Worm (Caenorhabditis elegans) whole organism, L2 larva: ENCODE measurements around the gene zig-6.

ENCODE experiments used
- C34F6.9 ChIP-seq: fragments of 150-350 bp; optimal IDR thresholded peaks from 2 replicates; lab custom pipeline; 2014; ENCODE audit warnings: missing biosample characterization, missing genetic modification characterization
- R02D3.7 ChIP-seq: fragments of 150-350 bp; optimal IDR thresholded peaks from 2 replicates; lab custom pipeline; 2014; ENCODE audit warnings: missing biosample characterization, missing genetic modification characterization
- ZK546.5 ChIP-seq: sonication (generic microtip); optimal IDR thresholded peaks from 2 replicates; lab custom pipeline; 2017; ENCODE audit warnings: missing biosample characterization, missing genetic modification characterization
- alr-1 ChIP-seq: fragments of 150-350 bp; optimal IDR thresholded peaks from 2 replicates; lab custom pipeline; 2014; ENCODE audit warnings: missing biosample characterization, missing genetic modification characterization
- blmp-1 ChIP-seq: sonication (generic microtip); optimal IDR thresholded peaks from 2 replicates; lab custom pipeline; 2017; ENCODE audit warnings: missing genetic modification characterization, mild to moderate bottlenecking, missing compliant biosample characterization, antibody characterized with exemption, moderate library complexity; ENCODE audit not compliant: insufficient read depth
- ceh-82 ChIP-seq: fragments of 150-350 bp; optimal IDR thresholded peaks from 2 replicates; lab custom pipeline; 2014; ENCODE audit warnings: missing biosample characterization, missing genetic modification characterization
- crh-2 ChIP-seq: sonication (generic microtip); optimal IDR thresholded peaks from 2 replicates; lab custom pipeline; 2017; ENCODE audit warnings: missing biosample characterization, missing genetic modification characterization
- dmd-4 ChIP-seq: sonication (generic microtip); optimal IDR thresholded peaks from 2 replicates; lab custom pipeline; 2017; ENCODE audit warnings: missing biosample characterization, missing genetic modification characterization
- egl-27 ChIP-seq: sonication (generic microtip); optimal IDR thresholded peaks from 3 replicates; lab custom pipeline; 2017; ENCODE audit warnings: missing biosample characterization, missing genetic modification reagents, missing genetic modification characterization
- elt-1 ChIP-seq: fragments of 150-350 bp; optimal IDR thresholded peaks from 2 replicates; lab custom pipeline; 2014; ENCODE audit warnings: missing biosample characterization, missing genetic modification characterization
- elt-3 ChIP-seq: sonication (generic microtip); optimal IDR thresholded peaks from 2 replicates; lab custom pipeline; 2017; ENCODE audit warnings: missing biosample characterization, missing genetic modification characterization
- gmeb-1 ChIP-seq: fragments of 150-350 bp; optimal IDR thresholded peaks from 2 replicates; lab custom pipeline; 2014; ENCODE audit warnings: missing biosample characterization, missing genetic modification characterization
- lin-39 ChIP-seq: fragments of 150-350 bp; optimal IDR thresholded peaks from 2 replicates; lab custom pipeline; 2014; ENCODE audit warnings: missing biosample characterization, missing genetic modification reagents, missing genetic modification characterization
- lsy-2 ChIP-seq, 2 experiments: fragments of 150-350 bp in 1 of 2; sonication (generic microtip) in 1 of 2; optimal IDR thresholded peaks; 2 replicates each; lab custom pipeline; 2014 to 2017; ENCODE audit warnings: missing biosample characterization in 2 of 2, missing genetic modification characterization in 2 of 2
- mdl-1 ChIP-seq, 2 experiments: fragments of 150-350 bp in 1 of 2; sonication (generic microtip) in 1 of 2; optimal IDR thresholded peaks; 2 replicates each; lab custom pipeline; 2017; ENCODE audit warnings: missing biosample characterization in 2 of 2, missing genetic modification characterization in 2 of 2
- nhr-10 ChIP-seq: sonication (generic microtip); optimal IDR thresholded peaks from 2 replicates; lab custom pipeline; 2017; ENCODE audit warnings: missing biosample characterization, missing genetic modification characterization
- nhr-11 ChIP-seq: fragments of 150-350 bp; optimal IDR thresholded peaks from 2 replicates; lab custom pipeline; 2014; ENCODE audit warnings: missing biosample characterization, missing genetic modification characterization
- nhr-129 ChIP-seq: fragments of 150-350 bp; optimal IDR thresholded peaks from 2 replicates; lab custom pipeline; 2014; ENCODE audit warnings: missing biosample characterization, missing genetic modification characterization
- nhr-21 ChIP-seq: fragments of 150-350 bp; optimal IDR thresholded peaks from 2 replicates; lab custom pipeline; 2014; ENCODE audit warnings: missing biosample characterization, missing genetic modification characterization
- nhr-23 ChIP-seq: fragments of 150-350 bp; optimal IDR thresholded peaks from 2 replicates; lab custom pipeline; 2014; ENCODE audit warnings: missing biosample characterization, missing genetic modification reagents, missing genetic modification characterization
- nhr-237 ChIP-seq: fragments of 150-350 bp; optimal IDR thresholded peaks from 2 replicates; lab custom pipeline; 2014; ENCODE audit warnings: missing biosample characterization, missing genetic modification characterization
- nhr-25 ChIP-seq: fragments of 150-350 bp; sonication (generic microtip); optimal IDR thresholded peaks from 3 replicates; lab custom pipeline; 2014; ENCODE audit warnings: missing biosample characterization, missing genetic modification characterization
- nhr-6 ChIP-seq: fragments of 150-350 bp; optimal IDR thresholded peaks from 2 replicates; lab custom pipeline; 2014; ENCODE audit warnings: missing biosample characterization, missing genetic modification characterization
- nhr-77 ChIP-seq: fragments of 150-350 bp; optimal IDR thresholded peaks from 2 replicates; lab custom pipeline; 2014; ENCODE audit warnings: missing biosample characterization, missing genetic modification characterization
- sem-4 ChIP-seq: fragments of 150-350 bp; optimal IDR thresholded peaks from 2 replicates; lab custom pipeline; 2014; ENCODE audit warnings: missing biosample characterization, missing genetic modification reagents, missing genetic modification characterization
- skn-1 ChIP-seq: sonication (generic microtip); optimal IDR thresholded peaks from 2 replicates; lab custom pipeline; 2017; ENCODE audit warnings: missing biosample characterization, missing genetic modification characterization
- sma-9 ChIP-seq, 2 experiments: fragments of 150-350 bp in 1 of 2; sonication (generic microtip) in 1 of 2; optimal IDR thresholded peaks; 2 replicates each; lab custom pipeline; 2014 to 2016; ENCODE audit warnings: missing genetic modification characterization in 2 of 2, mild to moderate bottlenecking in 1 of 2, missing biosample characterization in 1 of 2, missing compliant biosample characterization in 1 of 2, missing genetic modification reagents in 1 of 2, moderate library complexity in 1 of 2
- snpc-4 ChIP-seq: fragments of 150-350 bp; optimal IDR thresholded peaks from 2 replicates; lab custom pipeline; 2014; ENCODE audit warnings: missing biosample characterization, missing genetic modification characterization
- unc-39 ChIP-seq: fragments of 150-350 bp; optimal IDR thresholded peaks from 2 replicates; lab custom pipeline; 2014; ENCODE audit warnings: missing biosample characterization, missing genetic modification characterization
- unc-55 ChIP-seq: fragments of 150-350 bp; sonication (generic microtip); optimal IDR thresholded peaks from 3 replicates; lab custom pipeline; 2014; ENCODE audit warnings: missing biosample characterization, missing genetic modification reagents, missing genetic modification characterization
- zag-1 ChIP-seq: fragments of 150-350 bp; optimal IDR thresholded peaks from 2 replicates; lab custom pipeline; 2014; ENCODE audit warnings: missing biosample characterization, missing genetic modification characterization
- ztf-1 ChIP-seq: fragments of 200-800 bp; sonication (Bioruptor generic); conservative IDR thresholded peaks from 2 replicates; pipeline ENCODE4 v1.3.6; 2022; ENCODE audit warnings: missing genetic modification characterization, missing compliant biosample characterization
- ztf-11 ChIP-seq: sonication (generic microtip); optimal IDR thresholded peaks from 2 replicates; lab custom pipeline; 2017; ENCODE audit warnings: missing biosample characterization, missing genetic modification characterization
- ztf-4 ChIP-seq: fragments of 150-350 bp; optimal IDR thresholded peaks from 2 replicates; lab custom pipeline; 2014; ENCODE audit warnings: missing biosample characterization, missing genetic modification characterization

zig-6 gene

DNA sequence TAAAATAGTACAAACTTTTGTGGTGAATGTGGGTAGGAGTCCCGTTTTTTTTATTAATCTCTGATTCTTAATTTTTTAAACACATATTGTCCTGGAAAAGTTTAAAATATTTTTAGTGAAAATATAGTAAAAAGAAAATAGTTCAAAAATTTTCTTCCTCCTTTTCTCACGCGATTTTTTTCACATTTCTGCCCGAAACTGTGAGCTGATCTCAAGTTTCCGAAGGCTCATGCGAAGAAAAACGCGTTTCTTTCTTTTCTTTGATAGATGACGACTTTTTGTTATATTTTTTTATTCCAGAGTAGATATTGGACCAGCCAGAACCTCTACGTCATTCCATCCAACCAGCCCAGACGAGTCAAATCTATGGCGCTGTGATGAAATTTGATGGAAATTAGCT lies 4.9 kb downstream of the zig-6 start, which contains the start of gene T03G11.9:
T03G11.9 (plus strand) TSS at position 301 of the 400 bp plus-strand sequence.
- TF ChIP-seq zag-1 (tag; lab: Kevin White, UChicago) (no peak), ztf-11 (tag; lab: Kevin White, UChicago) (no peak), elt-1 (tag; lab: Kevin White, UChicago) (no peak), nhr-10 (tag; lab: Kevin White, UChicago) (no peak), elt-3 (tag; lab: Kevin White, UChicago) (no peak), unc-55 (GFP tag; lab: Kevin White, UChicago) (no peak), unc-39 (no peak), sma-9 (GFP tag; optimal IDR thresholded peaks at IDR 0.05; lab: Kevin White, UChicago) (no peak), sma-9 (tag; optimal IDR thresholded peaks at IDR 0.05; lab: Kevin White, UChicago) (no peak), nhr-25 (tag; lab: Kevin White, UChicago) (no peak), egl-27 (tag; lab: Kevin White, UChicago) (no peak), lin-39 (no peak), nhr-21 (tag; lab: Kevin White, UChicago) (no peak), crh-2 (tag; lab: Kevin White, UChicago) (no peak), ztf-4 (tag; lab: Kevin White, UChicago) (no peak), nhr-11 (no peak), gmeb-1 (no peak), lsy-2 (tag; optimal IDR thresholded peaks at IDR 0.05; lab: Kevin White, UChicago) (no peak)

DNA sequence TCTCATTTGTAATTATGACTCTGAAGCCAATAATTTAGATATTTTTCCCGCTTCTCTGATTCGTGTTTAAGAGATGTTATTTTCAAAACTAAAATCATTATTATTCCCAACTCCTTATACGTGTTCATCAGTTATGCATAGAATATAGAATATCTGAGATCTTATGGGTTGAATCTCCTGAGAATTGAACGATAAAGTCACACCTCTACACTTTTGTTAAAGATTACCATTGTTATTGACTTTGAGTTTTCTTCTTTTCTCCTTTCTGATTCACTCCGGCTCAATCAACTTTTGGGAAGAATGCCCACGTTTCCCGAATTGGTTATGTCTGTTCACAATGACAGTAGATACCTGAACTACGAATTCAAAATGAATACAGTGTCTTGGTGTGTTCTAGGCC lies 9.0 kb downstream of the zig-6 start, which contains the start of gene sru-48:
sru-48 (plus strand) TSS at position 301 of the 400 bp plus-strand sequence.
- TF ChIP-seq crh-2 (tag; lab: Kevin White, UChicago) (no peak), egl-27 (tag; lab: Kevin White, UChicago) (no peak), mdl-1 (tag; optimal IDR thresholded peaks at IDR 0.05; lab: Kevin White, UChicago) (no peak), skn-1 (tag; lab: Kevin White, UChicago) (no peak)
- TF ChIP-seq, all 48 proteins: peak for 0

DNA sequence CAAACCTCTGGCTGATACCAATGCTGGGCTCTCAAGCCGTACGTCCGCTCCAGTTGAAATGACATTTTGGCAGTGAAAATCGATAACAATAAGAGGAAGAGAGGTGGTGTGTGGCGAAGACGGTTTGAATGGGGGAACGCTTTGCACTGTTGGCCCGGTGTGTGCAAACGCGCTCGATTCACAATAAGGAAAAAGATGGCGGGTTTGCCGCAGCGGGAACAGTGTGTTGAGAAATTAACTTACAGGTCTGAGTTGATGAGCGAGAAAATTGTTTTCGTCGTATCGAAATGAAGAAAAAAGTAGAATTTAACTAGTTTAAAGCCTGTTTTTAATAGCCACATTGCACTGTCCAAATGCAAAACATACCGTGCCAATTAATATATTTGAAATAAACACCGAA lies 9.8 kb downstream of the zig-6 start, which contains the start of gene metl-9:
metl-9 (minus strand) TSS at position 101 of the 400 bp plus-strand sequence.
- no peak for TF ChIP-seq crh-2 (tag; lab: Kevin White, UChicago)
- TF ChIP-seq zag-1 (tag; lab: Kevin White, UChicago): no peak
- no peak for TF ChIP-seq nhr-77 (tag; lab: Kevin White, UChicago)
- no peak for TF ChIP-seq sem-4
- TF ChIP-seq dmd-4 (tag; lab: Kevin White, UChicago): no peak
- TF ChIP-seq nhr-6: no peak
- TF ChIP-seq ZK546.5: no peak
- no peak for TF ChIP-seq egl-27 (tag; lab: Kevin White, UChicago)
- TF ChIP-seq blmp-1 (tag; lab: Kevin White, UChicago): no peak
- TF ChIP-seq ceh-82 (tag; lab: Kevin White, UChicago): no peak
- TF ChIP-seq nhr-129 (tag; lab: Kevin White, UChicago): no peak
- no peak for TF ChIP-seq C34F6.9 (tag; lab: Kevin White, UChicago)

DNA sequence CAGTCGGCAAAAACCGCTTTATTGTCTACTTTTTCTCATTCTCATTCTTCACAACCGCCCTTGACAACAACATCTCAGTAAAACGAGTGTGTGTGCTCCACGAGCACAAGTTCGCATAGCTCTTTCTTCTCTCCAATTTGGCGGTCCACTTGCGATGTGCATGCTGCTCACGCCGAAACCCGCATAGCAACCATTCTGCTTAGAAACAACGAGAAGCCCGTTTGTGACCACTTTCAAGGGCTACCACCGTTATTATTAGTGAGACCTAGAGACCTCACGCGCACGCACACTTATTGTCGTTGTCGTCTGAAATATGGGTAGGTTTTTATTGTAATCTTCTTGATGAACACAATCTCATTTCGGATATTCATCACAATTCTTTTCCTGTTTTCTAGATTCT lies 14.6 kb downstream of the zig-6 start, which contains the start of gene zchc-1A:
zchc-1A (plus strand) TSS at position 114 of the 400 bp plus-strand sequence.
- TF ChIP-seq nhr-6: no peak
- no peak for TF ChIP-seq nhr-21 (tag; lab: Kevin White, UChicago)
- no peak for TF ChIP-seq alr-1 (tag; lab: Kevin White, UChicago)
- no peak for TF ChIP-seq crh-2 (tag; lab: Kevin White, UChicago)
- no peak for TF ChIP-seq nhr-10 (tag; lab: Kevin White, UChicago)
- TF ChIP-seq mdl-1 (tag; optimal IDR thresholded peaks at IDR 0.05; lab: Kevin White, UChicago): no peak
- TF ChIP-seq skn-1 (tag; lab: Kevin White, UChicago): no peak
- TF ChIP-seq nhr-25 (tag; lab: Kevin White, UChicago): no peak
- no peak for TF ChIP-seq sma-9 (GFP tag; optimal IDR thresholded peaks at IDR 0.05; lab: Kevin White, UChicago)
- no peak for TF ChIP-seq sma-9 (tag; optimal IDR thresholded peaks at IDR 0.05; lab: Kevin White, UChicago)
- no peak for TF ChIP-seq ZK546.5
- TF ChIP-seq nhr-237 (tag; lab: Kevin White, UChicago): no peak
- no peak for TF ChIP-seq snpc-4 (tag; lab: Kevin White, UChicago)
- TF ChIP-seq R02D3.7: no peak
- no peak for TF ChIP-seq sem-4
- TF ChIP-seq nhr-23 (tag; lab: Kevin White, UChicago): no peak

DNA sequence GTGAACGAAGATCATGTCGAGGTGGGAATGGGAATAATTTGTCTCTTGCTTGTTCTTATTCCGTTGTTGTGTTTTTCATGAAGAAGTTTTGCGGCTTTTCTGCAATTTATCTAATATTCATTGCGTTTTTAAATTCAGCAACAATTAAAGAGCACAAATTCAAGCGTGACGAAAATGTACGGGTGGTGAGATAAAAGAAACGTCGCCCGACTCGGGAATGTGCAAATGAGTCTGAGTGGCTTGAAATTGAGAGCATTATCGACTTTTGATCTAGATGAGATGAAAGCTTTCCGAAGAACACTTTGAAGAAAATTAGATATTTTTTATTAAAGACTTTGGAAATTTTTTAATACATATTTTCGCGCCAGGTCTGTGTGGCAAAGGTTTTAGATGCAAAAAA lies 17.8 kb downstream of the zig-6 start, which contains the start of gene T03G11.10:
T03G11.10 (minus strand) TSS at position 101 of the 400 bp plus-strand sequence.
- TF ChIP-seq ztf-1 (GFP tag; lab: Robert Waterston, UW): no peak
- TF ChIP-seq gmeb-1: no peak
- TF ChIP-seq unc-55 (GFP tag; lab: Kevin White, UChicago): no peak
- TF ChIP-seq skn-1 (tag; lab: Kevin White, UChicago): no peak
- no peak for TF ChIP-seq nhr-129 (tag; lab: Kevin White, UChicago)
- no peak for TF ChIP-seq elt-3 (tag; lab: Kevin White, UChicago)
- TF ChIP-seq mdl-1 (tag; optimal IDR thresholded peaks at IDR 0.05; lab: Kevin White, UChicago): no peak
